Fruit fly (Drosophila melanogaster): ENCODE results near the gene slf.
A peak's percentile ranks its signal among the peaks of the same experiment; 100 is the strongest.

Gene slf

DNA sequence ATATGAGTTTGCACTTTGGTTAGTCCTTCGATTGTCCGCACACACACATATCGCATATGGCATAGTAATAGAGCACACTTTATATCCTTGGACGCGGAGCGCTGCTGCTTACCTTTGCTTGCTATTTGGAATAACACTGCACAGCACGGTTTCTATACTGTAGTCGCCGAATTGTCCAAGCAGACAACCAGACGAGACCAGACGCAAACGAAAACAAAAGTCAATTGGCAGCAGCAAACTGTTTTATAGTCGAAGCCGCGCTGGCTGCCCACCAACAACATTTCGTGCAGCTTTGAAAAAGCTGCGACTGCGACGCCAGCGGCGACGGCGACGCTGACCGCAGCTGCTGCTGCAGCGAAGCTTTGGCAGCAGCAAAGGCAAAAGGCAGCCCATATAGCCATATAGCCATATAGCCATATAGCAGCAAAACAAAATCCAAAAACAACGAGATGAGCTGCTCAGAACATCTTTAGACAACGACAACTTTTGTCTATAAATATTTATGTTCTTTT is at the start of gene slf:
slf (minus strand) TSS at position 219 of the 512 bp plus-strand sequence.
- TF ChIP-seq Ets98B (GFP tag; IDR thresholded peaks at IDR 0.05) (0 out of 2 replicates have a peak, but pooled peaks have one; percentile 23), CG12605 (GFP tag; IDR thresholded peaks at IDR 0.05) (no peak)

DNA sequence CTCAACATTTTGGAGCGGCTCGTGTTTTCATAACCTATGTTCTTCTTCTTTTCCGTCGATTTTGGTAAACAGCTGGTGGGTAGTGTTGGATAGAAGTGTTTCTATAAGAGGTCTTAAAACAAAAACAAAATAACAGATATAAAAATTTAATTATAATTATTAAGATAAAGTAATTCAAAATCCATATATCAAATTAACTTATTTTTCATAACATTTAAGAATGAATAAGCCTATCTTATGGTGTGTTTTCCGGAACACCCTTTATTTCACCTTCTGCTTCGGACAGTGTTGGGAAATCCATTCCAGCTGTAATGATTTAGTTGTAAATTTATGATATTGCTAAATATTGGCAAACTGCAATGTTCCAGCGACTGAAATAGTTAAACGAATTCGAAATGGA is 48.6 kb upstream of the slf start, which contains the start of the genes mRpS2 and Mon1:
mRpS2 (minus strand) TSS at position 64 of the 400 bp plus-strand sequence.
Mon1 (plus strand) TSS at position 286 of the 400 bp plus-strand sequence.
- TF ChIP-seq Ets98B (GFP tag; IDR thresholded peaks at IDR 0.05) (peak; percentile 94), EcR (GFP tag; optimal IDR thresholded peaks at IDR 0.05) (no peak), CG32121 (GFP tag; IDR thresholded peaks at IDR 0.05) (peak; percentile 97), Pif1B (GFP tag; optimal IDR thresholded peaks at IDR 0.05) (peak; percentile 83), gl (tag; optimal IDR thresholded peaks at IDR 0.05) (peak; percentile 53), CG12605 (GFP tag; IDR thresholded peaks at IDR 0.05) (peak; percentile 83), Snoo (tag; optimal IDR thresholded peaks at IDR 0.05) (peak; percentile 88), CG10348 (GFP tag; IDR thresholded peaks at IDR 0.05) (peak; percentile 80), CG15710 (tag; optimal IDR thresholded peaks at IDR 0.05) (peak; percentile 94), CG13204 (GFP tag; optimal IDR thresholded peaks at IDR 0.05) (no peak), D1 (tag; optimal IDR thresholded peaks at IDR 0.05) (no peak), fd96Ca (GFP tag; IDR thresholded peaks at IDR 0.05) (peak; percentile 86), CG8159 (tag; optimal IDR thresholded peaks at IDR 0.05) (peak; percentile 92), CG8301 (tag; optimal IDR thresholded peaks at IDR 0.05) (peak; percentile 90), CG9948 (tag; optimal IDR thresholded peaks at IDR 0.05) (peak; percentile 91), CG17806 (tag; optimal IDR thresholded peaks at IDR 0.05) (peak; percentile 94), rn (GFP tag; IDR thresholded peaks at IDR 0.05) (peak; percentile 95), CG4496 (GFP tag; IDR thresholded peaks at IDR 0.05) (peak; percentile 96), CG34367 (tag; optimal IDR thresholded peaks at IDR 0.05) (peak; percentile 78), Pif1A (GFP tag; optimal IDR thresholded peaks at IDR 0.05) (no peak), CG14655 (GFP tag; optimal IDR thresholded peaks at IDR 0.05) (peak; percentile 93)

DNA sequence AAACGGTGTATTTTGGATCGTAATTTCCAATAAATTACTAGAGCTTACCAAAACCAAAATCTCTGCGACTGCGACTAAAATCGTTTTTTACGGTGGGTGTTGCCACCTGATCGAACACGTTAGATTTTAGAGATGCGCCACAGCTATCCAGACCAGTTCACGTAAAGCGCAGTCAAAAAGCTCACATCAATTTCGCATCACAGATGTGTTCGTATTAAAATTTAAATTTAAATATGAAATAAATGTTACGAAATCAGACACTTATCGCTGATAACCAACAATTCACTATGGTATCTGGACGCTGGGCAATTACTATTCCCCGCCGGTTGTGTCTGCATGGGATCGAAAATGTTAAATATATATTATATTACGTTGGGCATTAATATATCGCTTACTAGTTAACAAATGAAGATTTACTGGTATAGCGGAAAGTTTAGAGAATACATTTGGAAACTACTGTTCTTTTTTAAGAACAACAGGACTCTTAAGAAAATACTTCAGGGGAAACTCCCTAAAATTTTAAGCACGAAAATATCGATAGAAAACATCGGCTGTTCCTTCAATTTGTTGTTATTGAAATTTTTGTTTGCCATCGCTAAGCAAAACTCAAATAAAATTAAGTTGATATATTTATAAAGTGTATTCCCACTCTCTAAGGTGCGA is 45.6 kb upstream of the slf start, which contains the start of the genes mxt and CG11927:
mxt (minus strand) TSS at position 105 of the 663 bp plus-strand sequence.
CG11927 (plus strand) TSS at position 576 of the 663 bp plus-strand sequence.
- TF ChIP-seq CG8301 (tag; optimal IDR thresholded peaks at IDR 0.05) (no peak), CG4496 (GFP tag; IDR thresholded peaks at IDR 0.05) (peak; percentile 56; the same call in 2 of the 3 replicates), CG15710 (tag; optimal IDR thresholded peaks at IDR 0.05) (peak; percentile 27), CG34367 (tag; optimal IDR thresholded peaks at IDR 0.05) (no peak), fd96Ca (GFP tag; IDR thresholded peaks at IDR 0.05) (peak; percentile 52; the same call in 1 of the 3 replicates), CG9948 (tag; optimal IDR thresholded peaks at IDR 0.05) (peak; percentile 8)

DNA sequence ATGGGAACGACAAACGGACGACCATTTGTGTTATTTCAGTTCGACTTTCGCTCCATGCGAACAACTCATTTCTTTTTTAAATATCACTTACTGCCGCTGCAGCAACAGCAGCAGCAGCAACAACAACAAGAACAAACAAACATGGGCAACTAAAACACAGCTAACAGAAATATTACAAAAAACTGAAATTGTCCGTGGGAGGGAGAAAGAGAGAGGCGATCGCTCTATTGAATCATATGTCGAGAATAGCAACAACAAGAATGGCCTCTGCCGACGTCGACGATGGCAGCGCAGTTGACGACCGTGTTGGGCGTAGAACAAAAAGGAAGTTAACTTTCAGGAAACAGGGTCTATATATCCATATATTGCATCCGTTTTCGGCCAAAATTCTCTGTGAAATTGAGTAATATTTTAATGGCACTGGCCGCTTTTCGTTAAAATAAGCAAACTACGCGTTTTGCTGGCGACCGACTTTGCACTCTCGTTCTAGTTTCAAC is 45.0 kb upstream of the slf start:
- TF ChIP-seq CG4496 (GFP tag; IDR thresholded peaks at IDR 0.05) (no peak), Ets98B (GFP tag; IDR thresholded peaks at IDR 0.05) (no peak), CG17806 (tag; optimal IDR thresholded peaks at IDR 0.05) (no peak), CG12605 (GFP tag; IDR thresholded peaks at IDR 0.05) (no peak), CG32121 (GFP tag; IDR thresholded peaks at IDR 0.05) (no peak), EcR (GFP tag; optimal IDR thresholded peaks at IDR 0.05) (no peak), fd96Ca (GFP tag; IDR thresholded peaks at IDR 0.05) (no peak), D1 (tag; optimal IDR thresholded peaks at IDR 0.05) (no peak), Pif1A (GFP tag; optimal IDR thresholded peaks at IDR 0.05) (no peak), CG14655 (GFP tag; optimal IDR thresholded peaks at IDR 0.05) (no peak), Pif1B (GFP tag; optimal IDR thresholded peaks at IDR 0.05) (no peak)

DNA sequence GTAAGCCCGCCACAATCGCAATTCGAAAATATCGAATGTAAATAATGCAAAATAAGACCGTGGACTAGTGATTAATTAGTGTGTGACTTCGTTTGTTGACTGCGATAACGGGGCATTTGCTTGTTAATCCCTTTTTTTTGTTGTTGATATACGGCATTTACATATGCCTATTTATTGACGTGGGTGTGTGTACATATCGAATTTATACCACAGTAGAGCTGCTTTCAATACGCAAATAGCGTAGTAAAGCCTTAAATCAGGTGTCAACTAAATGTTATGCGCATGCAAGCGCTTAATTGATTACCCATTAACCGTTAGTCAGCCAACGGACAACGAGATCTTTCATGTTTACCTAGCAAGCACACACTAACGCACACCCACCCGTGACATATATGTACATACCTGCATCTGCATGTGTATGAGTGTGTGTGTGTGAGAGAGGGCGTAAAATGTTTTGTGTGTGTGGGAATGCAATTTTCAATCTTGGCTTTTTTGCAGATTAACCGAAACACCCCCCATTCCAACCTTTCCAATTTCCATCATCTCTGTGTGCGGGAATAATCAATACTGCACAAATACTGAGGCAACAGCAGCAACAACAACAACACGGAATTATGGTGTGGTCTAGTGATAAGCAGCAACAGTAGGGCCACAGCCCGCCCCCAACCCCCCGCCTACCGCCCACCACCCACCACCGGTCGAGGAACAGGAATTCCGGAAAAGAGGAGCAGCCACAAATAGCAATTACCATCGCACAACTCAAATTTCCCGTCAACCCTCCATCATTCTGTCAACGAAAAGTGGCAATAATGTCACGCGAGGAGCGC is 37.0 kb upstream of the slf start:
- no peak for TF ChIP-seq EcR (GFP tag; optimal IDR thresholded peaks at IDR 0.05)
- TF ChIP-seq Ets98B (GFP tag; IDR thresholded peaks at IDR 0.05) = no peak

DNA sequence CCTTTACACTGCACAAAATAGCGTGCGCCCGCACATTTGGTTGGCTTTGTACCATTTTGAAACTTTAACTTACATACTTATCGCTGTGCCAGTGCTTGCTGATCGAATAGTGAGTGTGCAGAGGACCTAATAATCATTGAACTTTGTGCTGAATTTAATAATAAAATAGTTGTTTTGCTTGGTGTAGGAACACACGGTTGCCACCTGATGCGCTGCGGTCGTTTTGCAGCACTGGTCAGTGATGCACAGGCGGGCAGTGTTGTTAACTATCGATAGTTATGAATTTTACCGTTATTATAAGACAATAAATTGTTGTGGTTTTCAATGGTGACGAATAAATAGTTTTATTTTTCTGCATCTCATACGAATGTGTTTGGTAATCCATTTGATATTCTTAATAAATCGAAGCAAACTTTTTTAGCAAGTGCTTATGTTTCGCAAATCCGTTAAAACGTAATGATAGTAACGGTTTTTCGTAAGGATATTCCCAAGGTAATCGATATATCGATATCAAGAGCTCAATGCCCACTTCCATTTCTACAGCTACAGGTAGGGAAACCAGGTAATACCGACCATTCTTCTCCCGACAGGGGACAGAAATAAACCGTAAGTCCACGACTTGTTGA is 36.2 kb upstream of the slf start, which contains the start of the genes tank and CG12194:
tank (minus strand) TSS at position 228 of the 626 bp plus-strand sequence.
CG12194 (plus strand) TSS at position 576 of the 626 bp plus-strand sequence.
- TF ChIP-seq CG10348 (GFP tag; IDR thresholded peaks at IDR 0.05) = peak; percentile 99
- peak; percentile 99 for TF ChIP-seq CG12605 (GFP tag; IDR thresholded peaks at IDR 0.05)
- peak; percentile 99 for TF ChIP-seq rn (GFP tag; IDR thresholded peaks at IDR 0.05)
- peak; percentile 99 for TF ChIP-seq CG9948 (tag; optimal IDR thresholded peaks at IDR 0.05)
- TF ChIP-seq CG8301 (tag; optimal IDR thresholded peaks at IDR 0.05) = peak; percentile 100
- peak; percentile 99 for TF ChIP-seq CG34367 (tag; optimal IDR thresholded peaks at IDR 0.05)
- TF ChIP-seq CG15710 (tag; optimal IDR thresholded peaks at IDR 0.05) = peak; percentile 96
- no peak for TF ChIP-seq D1 (tag; optimal IDR thresholded peaks at IDR 0.05)
- TF ChIP-seq CG17806 (tag; optimal IDR thresholded peaks at IDR 0.05) = peak; percentile 99
- peak; percentile 100 for TF ChIP-seq CG4496 (GFP tag; IDR thresholded peaks at IDR 0.05)
- TF ChIP-seq CG32121 (GFP tag; IDR thresholded peaks at IDR 0.05) = peak; percentile 100
- peak; percentile 29 for TF ChIP-seq EcR (GFP tag; optimal IDR thresholded peaks at IDR 0.05)
- peak; percentile 99 for TF ChIP-seq Pif1B (GFP tag; optimal IDR thresholded peaks at IDR 0.05)
- TF ChIP-seq Pif1A (GFP tag; optimal IDR thresholded peaks at IDR 0.05) = peak; percentile 100
- no peak for TF ChIP-seq CG13204 (GFP tag; optimal IDR thresholded peaks at IDR 0.05)
- peak; percentile 100 for TF ChIP-seq Ets98B (GFP tag; IDR thresholded peaks at IDR 0.05)
- peak; percentile 100 for TF ChIP-seq CG14655 (GFP tag; optimal IDR thresholded peaks at IDR 0.05)
- TF ChIP-seq gl (tag; optimal IDR thresholded peaks at IDR 0.05) = peak; percentile 97
- peak; percentile 97 for TF ChIP-seq CG8159 (tag; optimal IDR thresholded peaks at IDR 0.05)
- peak; percentile 98 for TF ChIP-seq Snoo (tag; optimal IDR thresholded peaks at IDR 0.05)
- TF ChIP-seq fd96Ca (GFP tag; IDR thresholded peaks at IDR 0.05) = peak; percentile 100

Measured in whole organism, pupa.